ENCODE assay signal across 5 worm cellular contexts in the genomic region with DNA sequence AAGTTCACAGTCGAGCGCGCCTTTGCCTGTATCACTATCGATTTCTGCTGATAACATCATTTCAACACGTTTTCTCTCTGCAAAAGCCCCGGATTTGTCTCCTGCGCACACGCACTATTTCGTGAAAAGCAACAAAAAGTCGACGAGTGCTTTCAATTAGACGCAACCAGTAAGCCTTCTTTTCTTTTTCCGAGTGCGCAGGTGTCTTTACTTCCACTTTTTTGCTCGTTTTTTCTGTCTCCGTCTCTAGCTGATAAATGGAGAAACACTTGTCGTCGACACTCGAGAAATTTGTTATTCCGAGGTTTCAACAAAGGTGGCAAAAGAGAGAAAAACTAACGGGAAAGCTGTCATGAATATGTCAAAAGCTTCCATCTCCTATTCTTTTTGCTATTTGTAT.
A peak's percentile ranks its signal among the peaks of the same experiment; 100 is the strongest.
TF ChIP-seq lines count a peak whose summit lies in the region.

No protein-coding gene starts in this region.

TF ChIP-seq in whole organism, L1 larva, 84 proteins besides CTCF, POLR2A, EP300 and RAD21:
- TF ChIP-seq lin-14 (GFP tag; optimal IDR thresholded peaks at IDR 0.05; lab: Kevin White, UChicago) (peak; percentile 61), blmp-1 (tag; optimal IDR thresholded peaks at IDR 0.05; lab: Kevin White, UChicago) (no peak), nhr-77 (tag; optimal IDR thresholded peaks at IDR 0.05; lab: Kevin White, UChicago) (peak; percentile 33), fkh-8 (tag; optimal IDR thresholded peaks at IDR 0.05; lab: Kevin White, UChicago) (peak; percentile 44)

TF ChIP-seq in whole organism, L2 larva, 48 proteins besides CTCF, POLR2A, EP300 and RAD21:
- TF ChIP-seq lin-11 (tag; optimal IDR thresholded peaks at IDR 0.05; lab: Kevin White, UChicago): peak; percentile 6
- peak; percentile 8 for TF ChIP-seq nhr-129 (tag; optimal IDR thresholded peaks at IDR 0.05; lab: Kevin White, UChicago)
- TF ChIP-seq nhr-21 (tag; optimal IDR thresholded peaks at IDR 0.05; lab: Kevin White, UChicago): no peak
- no peak for TF ChIP-seq lin-39 (tag; optimal IDR thresholded peaks at IDR 0.05; lab: Kevin White, UChicago)
- no peak for TF ChIP-seq ztf-1 (GFP tag; conservative IDR thresholded peaks at IDR 0.05; lab: Robert Waterston, UW)
- TF ChIP-seq C34F6.9 (tag; optimal IDR thresholded peaks at IDR 0.05; lab: Kevin White, UChicago): peak; percentile 19
TF ChIP-seq in whole organism, L2 larva: peak in this region for 3.

TF ChIP-seq in whole organism, L3 larva, 47 proteins besides CTCF, POLR2A, EP300 and RAD21:
- no peak for TF ChIP-seq pqm-1 (tag; optimal IDR thresholded peaks at IDR 0.05; lab: Kevin White, UChicago)
- TF ChIP-seq nfya-1 (tag; optimal IDR thresholded peaks at IDR 0.05; lab: Kevin White, UChicago; ENCODE audit: insufficient read depth): peak; percentile 3
- TF ChIP-seq elt-2 (tag; optimal IDR thresholded peaks at IDR 0.05; lab: Kevin White, UChicago): peak; percentile 4
- no peak for TF ChIP-seq unc-39 (tag; optimal IDR thresholded peaks at IDR 0.05; lab: Kevin White, UChicago)
- peak; percentile 25 for TF ChIP-seq pha-4 (tag; optimal IDR thresholded peaks at IDR 0.05; lab: Kevin White, UChicago)

TF ChIP-seq in whole organism, L4 larva, 104 proteins besides CTCF, POLR2A, EP300 and RAD21:
- no peak for TF ChIP-seq F10B5.3 (tag; optimal IDR thresholded peaks at IDR 0.05; lab: Kevin White, UChicago)
- no peak for TF ChIP-seq daf-16 (GFP tag; optimal IDR thresholded peaks at IDR 0.05; lab: Kevin White, UChicago)
- TF ChIP-seq daf-16 (tag; optimal IDR thresholded peaks at IDR 0.05; lab: Kevin White, UChicago): peak; percentile 17
- peak; percentile 8 for TF ChIP-seq mxl-3 (GFP tag; optimal IDR thresholded peaks at IDR 0.05; lab: Kevin White, UChicago)
- peak; percentile 34 for TF ChIP-seq hlh-11 (tag; optimal IDR thresholded peaks at IDR 0.05; lab: Kevin White, UChicago)
- peak; percentile 24; the same call in 1 of the 2 replicates for TF ChIP-seq dmd-6 (GFP tag; IDR thresholded peaks at IDR 0.05; lab: Robert Waterston, UW)

TF ChIP-seq in whole organism, mixed stage, embryonic, 35 proteins besides CTCF, POLR2A, EP300 and RAD21:
- peak; percentile 51 for TF ChIP-seq hlh-1 (tag; optimal IDR thresholded peaks at IDR 0.05; lab: Kevin White, UChicago)
- TF ChIP-seq unc-62 (GFP tag; optimal IDR thresholded peaks at IDR 0.05; lab: Kevin White, UChicago): no peak
